Worm (Caenorhabditis elegans) whole organism, L4/young adult: ENCODE results near the gene acp-7.

Source experiments
- W03F9.2 ChIP-seq: fragments of 150-350 bp; optimal IDR thresholded peaks from 2 replicates; lab custom pipeline; 2014; ENCODE audit warnings: missing biosample characterization, missing genetic modification characterization
- dao-5 ChIP-seq: sonication (generic microtip); optimal IDR thresholded peaks from 2 replicates; lab custom pipeline; 2016; ENCODE audit warnings: missing genotype, missing genetic modification characterization, moderate library complexity, missing compliant biosample characterization
- him-1 ChIP-seq: sonication (generic microtip); optimal IDR thresholded peaks from 2 replicates; lab custom pipeline; 2016; ENCODE audit warnings: missing genotype, missing genetic modification reagents, missing genetic modification characterization, missing compliant biosample characterization

The acp-7 gene

DNA sequence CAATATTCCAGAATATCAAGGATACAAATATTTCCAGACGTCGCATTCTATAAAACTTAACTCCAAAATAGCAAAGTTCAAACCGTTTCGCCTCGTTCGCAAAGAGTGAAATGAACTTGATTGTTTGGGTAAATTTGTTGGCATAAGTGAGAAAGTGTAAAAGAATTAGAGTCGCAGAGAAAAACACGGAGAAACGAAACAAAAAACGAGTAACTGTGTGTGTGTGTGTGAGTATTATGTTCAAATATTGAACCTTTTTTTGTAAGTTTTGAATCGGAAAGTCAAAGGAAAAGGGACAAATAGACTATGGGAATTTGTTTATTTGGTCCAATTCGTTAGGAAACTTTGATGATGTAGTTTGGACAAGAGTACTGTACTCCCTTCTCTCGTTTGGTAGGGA lies at the start of gene acp-7:
acp-7 (minus strand) TSS at position 101 of the 400 bp plus-strand sequence.
- TF ChIP-seq W03F9.2 (tag; lab: Kevin White, UChicago) (no peak), dao-5 (no peak), him-1 (no peak)

ce11 chrIV:6480978-6481377 lies 49.5 kb upstream of the acp-7 start:
- TF ChIP-seq W03F9.2 (tag; lab: Kevin White, UChicago) = peak; percentile 62
- TF ChIP-seq him-1 = no peak
- TF ChIP-seq dao-5 = peak; percentile 61

- TF ChIP-seq dao-5 (no peak), W03F9.2 (tag; lab: Kevin White, UChicago) (no peak), him-1 (no peak)
These were observed 48.7 kb upstream of the acp-7 start, which contains the start of gene tyr-6 for ce11 chrIV:6480221-6480620. Gene tyr-6 (plus strand): TSS chrIV:6480521.

ce11 chrIV:6474751-6475150 lies 43.3 kb upstream of the acp-7 start:
- no peak for TF ChIP-seq W03F9.2 (tag; lab: Kevin White, UChicago)
- TF ChIP-seq him-1 = no peak
- TF ChIP-seq dao-5 = no peak

ce11 chrIV:6473140-6473539 lies 41.7 kb upstream of the acp-7 start, which contains the start of gene Y73B6BL.27:
Gene Y73B6BL.27 (minus strand): TSS chrIV:6473240.
- no peak for TF ChIP-seq him-1
- no peak for TF ChIP-seq W03F9.2 (tag; lab: Kevin White, UChicago)
- no peak for TF ChIP-seq dao-5

DNA sequence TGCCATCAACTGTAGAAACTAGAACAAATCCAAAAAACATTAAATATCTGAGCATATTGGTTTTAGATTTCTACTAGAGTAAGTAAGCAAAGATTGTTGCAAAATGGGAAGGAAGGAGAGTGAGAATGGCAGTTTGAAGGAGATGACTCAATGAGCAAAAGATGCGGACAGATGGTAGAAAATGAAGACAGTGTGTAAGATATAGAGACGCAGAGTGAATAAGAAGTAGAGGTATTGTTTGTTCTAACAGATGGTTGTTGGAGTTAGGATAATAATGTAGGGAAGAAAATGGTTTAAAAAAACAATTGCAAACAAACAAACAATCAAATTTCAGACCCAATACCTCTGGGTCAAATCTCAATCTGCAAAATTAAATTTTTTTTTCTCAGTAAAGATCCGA lies 39.7 kb upstream of the acp-7 start, which contains the start of gene tmed-13:
tmed-13 (minus strand) TSS at position 169 of the 400 bp plus-strand sequence.
- no peak for TF ChIP-seq W03F9.2 (tag; lab: Kevin White, UChicago)
- no peak for TF ChIP-seq him-1
- no peak for TF ChIP-seq dao-5

DNA sequence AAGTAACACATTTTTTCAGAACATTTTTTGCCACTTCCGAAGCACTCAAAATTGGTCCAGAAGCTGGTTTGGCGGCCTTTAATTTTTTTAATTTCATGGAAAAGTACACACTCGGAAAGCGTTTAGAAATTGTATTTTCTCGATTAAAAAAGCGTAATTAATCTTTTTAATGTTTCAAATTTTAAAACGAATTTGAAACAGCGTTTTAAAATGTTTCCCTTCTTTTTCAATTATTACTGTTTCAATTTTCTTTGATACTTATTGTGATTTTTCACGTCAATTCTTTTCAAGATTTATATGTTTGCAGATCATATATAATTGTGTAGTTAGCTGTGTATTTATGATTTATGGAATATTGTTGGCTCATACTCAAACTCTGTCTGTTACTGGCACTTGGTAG lies 32.5 kb upstream of the acp-7 start, which contains the start of gene acr-25:
acr-25 (plus strand) TSS at position 301 of the 400 bp plus-strand sequence.
- TF ChIP-seq W03F9.2 (tag; lab: Kevin White, UChicago) (no peak), dao-5 (no peak), him-1 (no peak)

ce11 chrIV:6460596-6460995 lies 29.1 kb upstream of the acp-7 start:
- no peak for TF ChIP-seq dao-5
- no peak for TF ChIP-seq him-1
- no peak for TF ChIP-seq W03F9.2 (tag; lab: Kevin White, UChicago)

DNA sequence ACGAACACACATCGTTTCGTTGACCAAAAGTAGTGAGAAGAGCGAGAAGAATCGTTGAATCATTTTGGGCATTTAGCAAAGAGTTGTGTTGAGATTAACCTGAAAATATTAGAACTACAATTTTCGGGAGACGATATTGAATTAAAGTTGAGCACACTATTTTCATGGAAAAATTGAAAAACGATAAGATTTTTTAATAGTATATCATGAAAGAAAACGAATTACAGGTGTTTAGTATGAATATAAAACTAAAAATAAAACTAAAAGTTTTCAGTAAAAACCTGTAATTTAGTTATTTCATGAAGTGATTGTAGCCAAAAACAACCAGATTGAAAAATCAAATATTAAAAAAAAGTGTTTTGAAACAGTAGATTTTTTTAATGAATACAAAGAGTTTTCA lies 26.0 kb upstream of the acp-7 start, which contains the start of gene lgc-10:
lgc-10 (minus strand) TSS at position 101 of the 400 bp plus-strand sequence.
- TF ChIP-seq dao-5 (no peak), him-1 (no peak), W03F9.2 (tag; lab: Kevin White, UChicago) (no peak)

DNA sequence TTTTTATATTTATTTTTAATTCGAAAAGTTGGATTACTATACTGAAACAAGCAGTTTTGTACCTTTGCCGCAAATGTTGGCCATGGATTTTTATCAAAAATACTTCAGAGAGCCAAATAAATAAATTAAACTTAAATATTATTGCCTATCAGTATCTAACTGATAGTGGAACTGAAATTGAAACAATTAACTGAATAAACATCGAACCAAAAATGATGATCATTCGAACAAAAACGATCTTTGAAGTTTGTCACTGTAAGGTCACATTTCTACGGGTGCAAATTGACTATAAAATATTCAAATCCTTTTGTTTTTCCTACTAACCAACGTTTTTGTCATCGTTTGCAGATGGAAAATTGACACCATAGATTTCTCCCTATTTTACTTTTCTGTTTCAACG lies 11.5 kb upstream of the acp-7 start:
- TF ChIP-seq dao-5 (no peak), him-1 (no peak), W03F9.2 (tag; lab: Kevin White, UChicago) (no peak)

DNA sequence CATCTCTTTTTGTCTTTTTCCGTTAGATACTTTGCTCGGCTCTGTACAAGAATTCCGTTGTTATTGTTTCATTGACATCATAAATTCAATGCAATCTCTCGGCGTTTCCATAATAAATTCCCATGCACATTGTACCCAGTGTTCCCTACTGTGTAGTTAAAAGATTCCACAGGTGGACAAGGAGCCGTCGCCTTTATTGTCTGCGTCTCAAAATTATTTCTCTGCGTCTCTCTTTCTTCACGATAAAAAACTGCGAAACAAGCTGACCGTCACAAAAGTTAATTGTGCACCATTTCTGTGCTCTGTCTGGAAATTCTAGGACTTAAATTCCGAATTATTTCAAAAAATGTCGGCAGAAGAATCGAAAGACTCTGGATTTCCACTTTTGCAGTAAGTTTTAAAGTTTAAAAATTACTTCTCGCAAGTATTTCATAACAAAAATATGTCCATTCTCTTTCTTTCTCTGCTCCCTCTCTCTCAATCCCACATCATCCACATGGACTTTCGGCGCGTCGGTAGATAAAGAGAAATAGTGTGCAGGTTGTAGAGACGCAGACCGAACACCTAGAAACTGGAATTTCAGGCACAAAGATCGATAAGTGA lies 10.6 kb upstream of the acp-7 start:
- TF ChIP-seq dao-5 (no peak), W03F9.2 (tag; lab: Kevin White, UChicago) (no peak), him-1 (no peak)

DNA sequence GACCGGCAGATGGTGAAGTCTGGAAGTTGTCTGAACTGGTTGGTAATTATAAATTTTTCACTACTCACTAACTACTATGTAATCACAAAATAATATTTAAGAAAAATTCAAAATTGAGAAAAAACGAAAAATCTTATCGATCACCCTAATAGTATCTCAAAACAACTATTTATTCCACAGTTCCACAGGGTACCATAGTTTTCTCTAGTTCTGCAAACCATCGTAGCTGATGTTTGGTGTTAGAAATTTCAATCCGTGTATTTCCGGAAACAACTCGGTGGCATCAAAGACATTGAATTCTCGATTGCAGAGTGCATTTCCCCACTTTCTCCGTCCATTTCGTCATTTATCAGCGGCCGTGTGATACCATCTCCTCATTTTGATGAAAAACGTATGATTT lies 10.1 kb upstream of the acp-7 start, which contains the start of gene Y73B6BL.31:
Y73B6BL.31 (plus strand) TSS at position 301 of the 400 bp plus-strand sequence.
- TF ChIP-seq him-1 = no peak
- TF ChIP-seq dao-5 = no peak
- no peak for TF ChIP-seq W03F9.2 (tag; lab: Kevin White, UChicago)

DNA sequence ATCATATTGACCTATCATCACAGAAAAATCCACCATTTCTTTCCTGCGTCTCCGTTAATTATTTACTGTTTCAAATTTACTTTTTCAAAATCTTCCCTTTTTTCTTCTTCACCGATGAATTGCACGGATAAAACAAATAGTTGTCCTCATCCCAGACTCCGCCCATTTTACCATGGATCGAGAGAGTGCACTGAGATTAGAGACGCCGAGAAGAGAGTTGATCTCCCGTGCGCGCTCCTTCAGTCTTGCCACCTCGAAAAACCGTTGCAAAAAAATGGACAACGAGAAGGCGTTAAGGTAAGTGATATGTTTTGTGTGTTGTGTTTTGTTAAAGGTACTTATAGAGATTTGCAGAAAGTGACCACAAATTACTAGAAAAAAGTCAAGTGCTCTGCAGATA lies 6.6 kb upstream of the acp-7 start, which contains the start of gene dlc-5:
dlc-5 (plus strand) TSS at position 154 of the 400 bp plus-strand sequence.
- TF ChIP-seq him-1 (no peak), W03F9.2 (tag; lab: Kevin White, UChicago) (no peak), dao-5 (no peak)

ce11 chrIV:6433424-6433823 lies 1.9 kb upstream of the acp-7 start:
- TF ChIP-seq W03F9.2 (tag; lab: Kevin White, UChicago) (peak; percentile 2), dao-5 (no peak), him-1 (no peak)

DNA sequence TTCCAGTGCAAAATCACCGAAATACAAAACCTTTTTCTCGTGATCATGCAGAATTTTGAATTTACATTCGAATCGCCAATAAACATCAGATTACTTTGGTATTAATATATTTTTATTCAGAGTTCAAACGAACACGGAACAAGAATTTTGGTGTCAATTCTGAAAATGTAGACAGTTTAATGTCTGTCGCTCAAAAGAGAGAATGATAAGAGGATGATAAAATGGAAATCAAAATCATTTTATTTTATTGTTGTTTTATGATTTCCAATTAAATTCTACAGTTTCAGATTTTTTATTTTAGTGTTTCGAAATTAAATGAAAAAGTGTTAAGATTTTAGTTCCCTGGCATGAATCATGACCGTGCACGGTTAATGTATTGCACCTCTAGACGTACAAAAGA lies 893 bp upstream of the acp-7 start:
- no peak for TF ChIP-seq W03F9.2 (tag; lab: Kevin White, UChicago)
- TF ChIP-seq dao-5 = no peak
- TF ChIP-seq him-1 = no peak

ce11 chrIV:6427223-6427622 lies 4.3 kb downstream of the acp-7 start:
- TF ChIP-seq dao-5 = no peak
- no peak for TF ChIP-seq W03F9.2 (tag; lab: Kevin White, UChicago)
- TF ChIP-seq him-1 = no peak
